Worm (Caenorhabditis elegans) whole organism, early embryonic: ENCODE data around the gene oac-56.

ENCODE experiments used
- B0310.2 ChIP-seq: sonication (generic microtip); optimal IDR thresholded peaks from 2 replicates; lab custom pipeline; 2016; ENCODE audit warnings: mild to moderate bottlenecking, missing genetic modification characterization, missing compliant biosample characterization
- F13C5.2 ChIP-seq: sonication (generic microtip); optimal IDR thresholded peaks from 2 replicates; lab custom pipeline; 2017; ENCODE audit warnings: mild to moderate bottlenecking, missing genetic modification characterization, inconsistent platforms, missing compliant biosample characterization
- ama-1 ChIP-seq: fragments of 150-350 bp; optimal IDR thresholded peaks from 2 replicates; lab custom pipeline; 2014
- flt-1 ChIP-seq: fragments of 200-800 bp; sonication (Bioruptor generic); IDR thresholded peaks from 2 replicates; pipeline ENCODE4 v1.3.6; 2022; ENCODE audit warnings: missing genetic modification characterization, missing compliant biosample characterization
- hmg-4 ChIP-seq: fragments of 200-800 bp; sonication (Bioruptor generic); optimal IDR thresholded peaks from 2 replicates; lab custom pipeline; 2018; ENCODE audit warnings: mild to moderate bottlenecking, missing genetic modification characterization, missing compliant biosample characterization
- hnd-1 ChIP-seq: sonication (generic microtip); optimal IDR thresholded peaks from 2 replicates; lab custom pipeline; 2016; ENCODE audit warnings: missing genetic modification characterization, missing compliant biosample characterization
- pes-1 ChIP-seq: fragments of 200-800 bp; sonication (Bioruptor generic); IDR thresholded peaks from 2 replicates; pipeline ENCODE4 v1.3.6; 2022; ENCODE audit warnings: missing genetic modification reagents, missing genetic modification characterization, missing compliant biosample characterization
- scrt-1 ChIP-seq: fragments of 200-800 bp; sonication (Bioruptor generic); IDR thresholded peaks from 2 replicates; pipeline ENCODE4 v1.3.6; 2022; ENCODE audit warnings: missing genetic modification characterization, missing compliant biosample characterization
- sea-1 ChIP-seq: fragments of 200-800 bp; sonication (Bioruptor generic); conservative IDR thresholded peaks from 2 replicates; pipeline ENCODE4 v1.3.6; 2022; ENCODE audit warnings: missing genetic modification characterization, missing compliant biosample characterization
- tra-4 ChIP-seq: sonication (generic microtip); optimal IDR thresholded peaks from 2 replicates; lab custom pipeline; 2017; ENCODE audit warnings: missing genetic modification characterization, missing compliant biosample characterization

DNA sequence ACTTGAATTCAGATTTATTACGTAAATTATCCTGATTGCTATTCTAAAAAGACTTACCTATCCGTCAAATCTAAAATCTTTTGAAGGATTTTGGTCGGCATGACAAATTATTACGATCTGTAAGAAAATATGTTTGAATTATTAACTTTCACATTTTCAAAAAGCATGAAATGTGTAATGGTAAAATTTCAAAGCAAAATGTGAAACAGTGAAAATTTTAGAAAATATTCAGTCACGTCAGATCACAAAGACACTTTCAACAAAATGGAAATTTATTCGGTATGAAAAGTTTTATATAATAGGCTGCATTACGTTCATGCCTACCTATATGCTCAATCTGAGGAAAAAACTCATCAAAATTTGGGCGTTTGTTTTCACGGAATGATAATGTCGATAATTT, 28.9 kb downstream of the oac-56 start, which contains the start of gene fbxa-126:
- TF ChIP-seq B0310.2 (tag; lab: Kevin White, UChicago): no peak
- TF ChIP-seq ama-1 (lab: Kevin White, UChicago): no peak
- no peak for TF ChIP-seq tra-4 (tag; lab: Kevin White, UChicago)
- TF ChIP-seq pes-1 (GFP tag; lab: Robert Waterston, UW): no peak
- no peak for TF ChIP-seq sea-1 (GFP tag; lab: Robert Waterston, UW)
- TF ChIP-seq flt-1: no peak
- TF ChIP-seq hnd-1 (tag; lab: Kevin White, UChicago): no peak
- TF ChIP-seq hmg-4 (GFP tag; lab: Kevin White, UChicago): no peak
- TF ChIP-seq scrt-1 (GFP tag; lab: Robert Waterston, UW): no peak
- TF ChIP-seq F13C5.2 (tag; lab: Kevin White, UChicago): no peak
